Fruit fly (Drosophila melanogaster): ENCODE results near the gene CG12817.

Gene CG12817

dm6 chr3R:10222416-10222815 lies 2.1 kb downstream of the CG12817 start, which contains the start of gene CG12420:
CG12420 (plus strand) TSS chr3R:10222698.
- TF ChIP-seq Sox14 (GFP tag; optimal IDR thresholded peaks at IDR 0.05) (no peak), Eip75B (GFP tag; optimal IDR thresholded peaks at IDR 0.05) (no peak), CG10669 (GFP tag; optimal IDR thresholded peaks at IDR 0.05) (no peak), CG11902 (GFP tag; optimal IDR thresholded peaks at IDR 0.05) (no peak)

- TF ChIP-seq Lpt (GFP tag; optimal IDR thresholded peaks at IDR 0.05) (no peak), eg (GFP tag; IDR thresholded peaks at IDR 0.05) (no peak)
Measured at dm6 chr3R:10217998-10218397, 6.5 kb downstream of the CG12817 start.

- TF ChIP-seq CG9139 (GFP tag; optimal IDR thresholded peaks at IDR 0.05) (peak; percentile 93), topi (GFP tag; optimal IDR thresholded peaks at IDR 0.05) (peak; percentile 74), dac (GFP tag; optimal IDR thresholded peaks at IDR 0.05) (no peak), acj6 (GFP tag; optimal IDR thresholded peaks at IDR 0.05) (peak; percentile 87), dsx (GFP tag; optimal IDR thresholded peaks at IDR 0.05; ENCODE audit: poor library complexity, severe bottlenecking) (peak; percentile 91), Sox15 (GFP tag; optimal IDR thresholded peaks at IDR 0.05) (peak; percentile 81), CG11902 (GFP tag; optimal IDR thresholded peaks at IDR 0.05) (peak; percentile 80), Hr38 (GFP tag; optimal IDR thresholded peaks at IDR 0.05) (no peak), esn (GFP tag; optimal IDR thresholded peaks at IDR 0.05) (peak; percentile 77), salr (GFP tag; optimal IDR thresholded peaks at IDR 0.05) (peak; percentile 80 to 89), CG10669 (GFP tag; optimal IDR thresholded peaks at IDR 0.05) (peak; percentile 94), CG7368 (GFP tag; optimal IDR thresholded peaks at IDR 0.05) (peak; percentile 87), CG11294 (GFP tag; IDR thresholded peaks at IDR 0.05) (peak; percentile 86), CG6792 (GFP tag; optimal IDR thresholded peaks at IDR 0.05) (peak; percentile 82), ss (GFP tag; optimal IDR thresholded peaks at IDR 0.05) (peak; percentile 88 to 93), CG6276 (GFP tag; optimal IDR thresholded peaks at IDR 0.05) (peak; percentile 81), fd59A (GFP tag; optimal IDR thresholded peaks at IDR 0.05) (peak; percentile 90), Ets21C (GFP tag; optimal IDR thresholded peaks at IDR 0.05) (no peak), net (GFP tag; optimal IDR thresholded peaks at IDR 0.05) (peak; percentile 85), CG15336 (GFP tag; IDR thresholded peaks at IDR 0.05) (peak; percentile 85), fd85E (GFP tag; optimal IDR thresholded peaks at IDR 0.05) (peak; percentile 68), CG11762 (GFP tag; optimal IDR thresholded peaks at IDR 0.05; ENCODE audit: insufficient read depth) (peak; percentile 85), vri (GFP tag; optimal IDR thresholded peaks at IDR 0.05) (peak; percentile 23), Sox14 (GFP tag; optimal IDR thresholded peaks at IDR 0.05) (peak; percentile 75), cyc (GFP tag; optimal IDR thresholded peaks at IDR 0.05) (peak; percentile 57), svp (GFP tag) (peak; percentile 79), CG3032 (tag; optimal IDR thresholded peaks at IDR 0.05) (peak; percentile 95), fkh (GFP tag; optimal IDR thresholded peaks at IDR 0.05) (no peak), CG10631 (GFP tag; optimal IDR thresholded peaks at IDR 0.05) (peak; percentile 94), spab (GFP tag; optimal IDR thresholded peaks at IDR 0.05) (peak; percentile 92), achi (GFP tag; optimal IDR thresholded peaks at IDR 0.05) (peak; percentile 88), pdm3 (GFP tag; optimal IDR thresholded peaks at IDR 0.05) (peak; percentile 75), Gug (GFP tag; IDR thresholded peaks at IDR 0.05) (peak; percentile 87), OdsH (GFP tag; optimal IDR thresholded peaks at IDR 0.05) (peak; percentile 90), Sox102F (GFP tag; optimal IDR thresholded peaks at IDR 0.05) (peak; percentile 29), Met (GFP tag; optimal IDR thresholded peaks at IDR 0.05) (peak; percentile 64), Eip93F (GFP tag; optimal IDR thresholded peaks at IDR 0.05) (peak; percentile 29), CG4318 (GFP tag; optimal IDR thresholded peaks at IDR 0.05) (peak; percentile 80), CG3919 (GFP tag; optimal IDR thresholded peaks at IDR 0.05) (peak; percentile 88), Eip78C (GFP tag) (peak; percentile 94), CG31627 (GFP tag; optimal IDR thresholded peaks at IDR 0.05) (peak; percentile 42), CG8319 (GFP tag; optimal IDR thresholded peaks at IDR 0.05) (peak; percentile 84), Ets96B (tag; optimal IDR thresholded peaks at IDR 0.05) (peak; percentile 93), CG1621 (tag; optimal IDR thresholded peaks at IDR 0.05) (peak; percentile 90), Smox (GFP tag; optimal IDR thresholded peaks at IDR 0.05) (peak; percentile 42)
Measured at dm6 chr3R:10213430-10213829, 11.1 kb downstream of the CG12817 start.
